Fruit fly (Drosophila melanogaster) whole organism, wandering third instar larva: ENCODE results near the gene Mkrn1.
A peak's percentile ranks its signal among the peaks of the same experiment; 100 is the strongest.

ENCODE experiments used
- Dfd ChIP-seq: fragments of >200 bp; optimal IDR thresholded peaks from 2 replicates; lab custom pipeline; 2017; ENCODE audit warnings: missing biosample characterization, missing genetic modification characterization
- Hr78 ChIP-seq: fragments of >200 bp; optimal IDR thresholded peaks from 2 replicates; lab custom pipeline; 2017; ENCODE audit warnings: missing biosample characterization, missing genetic modification characterization
- dmrt93B ChIP-seq: fragments of 200-800 bp; sonication (Bioruptor generic); optimal IDR thresholded peaks from 2 replicates; lab custom pipeline; 2018; ENCODE audit warnings: missing biosample characterization, mild to moderate bottlenecking, missing genetic modification characterization
- dsf ChIP-seq: sonication (Bioruptor generic); optimal IDR thresholded peaks from 2 replicates; lab custom pipeline; 2016; ENCODE audit warnings: missing biosample characterization, missing genetic modification characterization, borderline replicate concordance
- fru ChIP-seq: fragments of 200-800 bp; sonication (Bioruptor generic); optimal IDR thresholded peaks from 3 replicates; lab custom pipeline; 2016; ENCODE audit warnings: missing biosample characterization, mild to moderate bottlenecking, missing genetic modification characterization
- woc ChIP-seq: sonication (Bioruptor generic); optimal IDR thresholded peaks from 2 replicates; lab custom pipeline; 2016; ENCODE audit warnings: missing biosample characterization, mild to moderate bottlenecking, missing genetic modification characterization

dm6 chr3L:21581984-21582383 lies 48.5 kb upstream of the Mkrn1 start:
- TF ChIP-seq woc (GFP tag; lab: Kevin White, UChicago) (peak; percentile 26), dmrt93B (GFP tag; lab: Kevin White, UChicago) (no peak), Hr78 (no peak), fru (GFP tag; lab: Kevin White, UChicago) (peak; percentile 26), Dfd (GFP tag; lab: Kevin White, UChicago) (no peak), dsf (no peak)
